Worm (Caenorhabditis elegans): Measurements from ENCODE around the gene irld-26.

The irld-26 gene

ce11 chrV:16218972-16219757 lies 14.2 kb downstream of the irld-26 start, which contains the start of gene glc-1:
glc-1 (plus strand) TSS chrV:16219634.
- TF ChIP-seq ets-5 (GFP tag; IDR thresholded peaks at IDR 0.05) (no peak), blmp-1 (tag; optimal IDR thresholded peaks at IDR 0.05) (peak; percentile 30), nhr-76 (tag; optimal IDR thresholded peaks at IDR 0.05) (no peak), elt-3 (tag; optimal IDR thresholded peaks at IDR 0.05) (peak in 1 of 6 experiments; percentile 87), lin-35 (GFP tag; optimal IDR thresholded peaks at IDR 0.05) (peak in 1 of 2 experiments; percentile 9), C16A3.4 (tag; optimal IDR thresholded peaks at IDR 0.05) (no peak), elt-2 (tag; optimal IDR thresholded peaks at IDR 0.05) (peak; percentile 15)

ce11 chrV:16220020-16220419 lies 15.0 kb downstream of the irld-26 start:
- TF ChIP-seq C04F5.9 (tag; optimal IDR thresholded peaks at IDR 0.05): no peak

- TF ChIP-seq ceh-88 (GFP tag; IDR thresholded peaks at IDR 0.05) (no peak), egl-27 (tag; optimal IDR thresholded peaks at IDR 0.05) (no peak), pax-3 (tag; optimal IDR thresholded peaks at IDR 0.05) (no peak), tlp-1 (tag; optimal IDR thresholded peaks at IDR 0.05) (no peak), ztf-11 (tag; optimal IDR thresholded peaks at IDR 0.05) (no peak)
These were observed 19.0 kb downstream of the irld-26 start, which contains the start of gene stdh-2 for ce11 chrV:16224027-16224426. stdh-2 (plus strand) TSS chrV:16224327.

DNA sequence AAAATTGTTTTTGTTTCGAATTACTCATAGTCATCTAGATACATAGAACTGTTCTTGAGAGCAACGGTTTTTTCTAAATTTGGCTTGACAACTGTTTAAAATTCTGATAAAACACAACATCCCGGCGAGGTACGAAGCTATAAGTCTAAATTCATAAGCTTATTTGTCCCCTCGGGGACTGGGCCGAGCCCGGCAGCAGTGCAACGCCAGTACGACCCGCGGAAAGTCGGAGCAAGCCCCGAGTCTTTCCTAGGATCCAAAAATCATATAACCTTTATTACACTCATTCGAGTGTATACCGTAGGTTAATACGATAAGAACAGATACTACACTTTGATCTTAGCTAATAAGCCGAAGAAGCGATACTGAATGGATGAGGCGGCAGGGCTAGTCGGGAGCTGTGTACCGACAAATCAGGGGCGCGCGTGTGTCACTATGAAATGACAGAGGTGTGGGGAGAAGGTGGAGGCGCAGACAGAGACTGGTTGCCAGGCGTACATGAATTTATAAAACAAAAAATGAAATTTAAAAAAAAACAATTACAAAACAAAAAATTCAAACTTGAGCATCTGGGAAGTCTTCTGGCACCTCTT lies 20.6 kb downstream of the irld-26 start:
- TF ChIP-seq snpc-4 (tag; optimal IDR thresholded peaks at IDR 0.05): peak; percentile 69
- TF ChIP-seq lin-15B (tag; optimal IDR thresholded peaks at IDR 0.05): no peak
- TF ChIP-seq tlp-1 (tag; optimal IDR thresholded peaks at IDR 0.05): no peak
- TF ChIP-seq pax-3 (tag; optimal IDR thresholded peaks at IDR 0.05): no peak
- TF ChIP-seq pqm-1 (tag; optimal IDR thresholded peaks at IDR 0.05): no peak
- no peak for TF ChIP-seq efl-1 (optimal IDR thresholded peaks at IDR 0.05)
- TF ChIP-seq efl-1 (GFP tag; optimal IDR thresholded peaks at IDR 0.05 in 1 of 2): no peak
- TF ChIP-seq tbx-2 (tag; optimal IDR thresholded peaks at IDR 0.05): no peak

DNA sequence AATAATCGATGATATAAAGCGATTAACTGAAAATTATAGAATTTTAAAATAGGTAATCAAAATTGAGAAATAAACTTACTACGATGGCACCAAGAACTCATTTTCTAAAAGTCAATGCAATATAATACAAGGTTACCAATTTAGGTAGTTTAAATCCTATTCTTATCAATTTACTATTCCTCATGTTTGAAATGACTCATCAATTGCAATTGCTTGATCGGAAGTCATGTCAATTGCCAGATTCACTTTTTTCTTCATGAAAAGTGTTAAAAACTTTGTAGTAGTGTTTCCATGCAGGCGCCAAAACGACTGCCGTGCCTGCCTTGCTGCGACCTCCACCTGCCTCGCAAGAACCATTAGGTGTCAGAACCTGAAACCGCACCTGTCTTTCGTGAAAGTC lies 21.6 kb downstream of the irld-26 start, which contains the start of gene F11A5.13:
F11A5.13 (minus strand) TSS at position 101 of the 400 bp plus-strand sequence.
- TF ChIP-seq ceh-82 (tag; optimal IDR thresholded peaks at IDR 0.05) (no peak), nhr-77 (tag; optimal IDR thresholded peaks at IDR 0.05) (no peak), pag-3 (tag; optimal IDR thresholded peaks at IDR 0.05; ENCODE audit: borderline replicate concordance, insufficient read depth) (no peak), aha-1 (tag; optimal IDR thresholded peaks at IDR 0.05) (no peak), swsn-7 (tag; optimal IDR thresholded peaks at IDR 0.05) (no peak), mab-9 (GFP tag; IDR thresholded peaks at IDR 0.05) (no peak), nhr-84 (tag; optimal IDR thresholded peaks at IDR 0.05) (no peak), skn-1 (tag; optimal IDR thresholded peaks at IDR 0.05) (no peak), grh-1 (GFP tag; IDR thresholded peaks at IDR 0.05) (no peak), unc-62 (GFP tag; optimal IDR thresholded peaks at IDR 0.05) (no peak), ceh-88 (GFP tag; IDR thresholded peaks at IDR 0.05) (no peak), ceh-90 (tag; optimal IDR thresholded peaks at IDR 0.05) (no peak), xbp-1 (tag; optimal IDR thresholded peaks at IDR 0.05) (no peak), nhr-19 (GFP tag; conservative IDR thresholded peaks at IDR 0.05) (no peak), lin-15B (tag; optimal IDR thresholded peaks at IDR 0.05) (no peak), sox-4 (tag; optimal IDR thresholded peaks at IDR 0.05) (no peak), nhr-12 (tag; optimal IDR thresholded peaks at IDR 0.05) (no peak), pax-3 (tag; optimal IDR thresholded peaks at IDR 0.05) (no peak), ets-5 (GFP tag; IDR thresholded peaks at IDR 0.05) (no peak), lin-13 (GFP tag; optimal IDR thresholded peaks at IDR 0.05) (no peak)
